Worm (Caenorhabditis elegans): ENCODE data around the gene srsx-39.

- TF ChIP-seq tra-4 (tag; optimal IDR thresholded peaks at IDR 0.05) (no peak), ama-1 (optimal IDR thresholded peaks at IDR 0.05) (no peak), sea-1 (GFP tag; conservative IDR thresholded peaks at IDR 0.05) (no peak), tbx-11 (GFP tag; IDR thresholded peaks at IDR 0.05) (no peak), scrt-1 (GFP tag; IDR thresholded peaks at IDR 0.05) (no peak), ets-7 (tag; optimal IDR thresholded peaks at IDR 0.05) (no peak), flt-1 (GFP tag; IDR thresholded peaks at IDR 0.05) (no peak), hmbx-1 (tag; optimal IDR thresholded peaks at IDR 0.05) (no peak), aly-1 (tag; optimal IDR thresholded peaks at IDR 0.05) (no peak), ceh-13 (GFP tag; optimal IDR thresholded peaks at IDR 0.05) (no peak), B0310.2 (tag; optimal IDR thresholded peaks at IDR 0.05) (no peak), pes-1 (GFP tag; IDR thresholded peaks at IDR 0.05) (no peak)
Observed at ce11 chrV:15232200-15232599, 24.4 kb downstream of the srsx-39 start, which contains the start of gene srw-13.

Data from whole organism, early embryonic.